Worm (Caenorhabditis elegans) whole organism, young adult: ENCODE data around the gene lsd-1.

Experiments used
- B0035.1 ChIP-seq: sonication (generic microtip); optimal IDR thresholded peaks from 2 replicates; lab custom pipeline; 2016; ENCODE audit warnings: missing genetic modification characterization, mild to moderate bottlenecking, missing compliant biosample characterization, missing genotype, missing genetic modification reagents
- D2030.7 ChIP-seq: fragments of 200-800 bp; sonication (Bioruptor generic); IDR thresholded peaks from 2 replicates; pipeline ENCODE4 v1.3.6; 2022; ENCODE audit warnings: missing genetic modification reagents, missing genetic modification characterization, missing compliant biosample characterization
- F10E7.11 ChIP-seq: sonication (generic microtip); optimal IDR thresholded peaks from 2 replicates; lab custom pipeline; 2017; ENCODE audit warnings: mild to moderate bottlenecking, missing genetic modification characterization, moderate library complexity, missing compliant biosample characterization
- F22D6.2 ChIP-seq: sonication (generic microtip); optimal IDR thresholded peaks from 2 replicates; lab custom pipeline; 2016; ENCODE audit warnings: mild to moderate bottlenecking, missing genetic modification characterization, missing compliant biosample characterization
- F33H1.4 ChIP-seq: fragments of 200-800 bp; sonication (Bioruptor generic); IDR thresholded peaks from 2 replicates; pipeline ENCODE4 v1.3.6; 2022; ENCODE audit warnings: missing genetic modification reagents, missing genetic modification characterization, missing compliant biosample characterization
- F37B4.10 ChIP-seq: fragments of 200-800 bp; sonication (Bioruptor generic); IDR thresholded peaks from 2 replicates; pipeline ENCODE4 v1.3.6; 2022; ENCODE audit warnings: missing genetic modification characterization, missing compliant biosample characterization
- F55B11.4 ChIP-seq: sonication (generic microtip); optimal IDR thresholded peaks from 2 replicates; lab custom pipeline; 2016; ENCODE audit warnings: missing compliant biosample characterization, missing genetic modification characterization, borderline replicate concordance; ENCODE audit not compliant: insufficient read depth
- F57A8.1 ChIP-seq: fragments of 200-800 bp; sonication (Bioruptor generic); optimal IDR thresholded peaks from 2 replicates; lab custom pipeline; 2018; ENCODE audit warnings: mild to moderate bottlenecking, missing genetic modification characterization, moderate library complexity, missing compliant biosample characterization
- F57C9.4 ChIP-seq: sonication (generic microtip); optimal IDR thresholded peaks from 2 replicates; lab custom pipeline; 2017; ENCODE audit warnings: mild to moderate bottlenecking, missing genetic modification characterization, missing compliant biosample characterization
- Y53G8AR.9 ChIP-seq: fragments of 200-800 bp; sonication (Bioruptor generic); conservative IDR thresholded peaks from 2 replicates; pipeline ENCODE4 v1.3.6; 2022; ENCODE audit warnings: missing genetic modification reagents, missing genetic modification characterization, missing compliant biosample characterization
- Y95B8A.8 ChIP-seq: fragments of 200-800 bp; sonication (Bioruptor generic); IDR thresholded peaks from 2 replicates; pipeline ENCODE4 v1.3.6; 2022; ENCODE audit warnings: missing genetic modification reagents, missing genetic modification characterization, missing compliant biosample characterization
- ZK185.1 ChIP-seq: sonication (generic microtip); optimal IDR thresholded peaks from 2 replicates; lab custom pipeline; 2016; ENCODE audit warnings: mild to moderate bottlenecking, missing genetic modification characterization, missing compliant biosample characterization; ENCODE audit not compliant: poor library complexity, severe bottlenecking
- aptf-3 ChIP-seq: fragments of 200-800 bp; sonication (Bioruptor generic); IDR thresholded peaks from 2 replicates; pipeline ENCODE4 v1.3.6; 2022; ENCODE audit warnings: missing genetic modification characterization, missing compliant biosample characterization
- atf-7 ChIP-seq: sonication (generic microtip); optimal IDR thresholded peaks from 2 replicates; lab custom pipeline; 2017; ENCODE audit warnings: mild to moderate bottlenecking, missing genetic modification characterization, missing compliant biosample characterization
- athp-1 ChIP-seq: sonication (generic microtip); optimal IDR thresholded peaks from 2 replicates; lab custom pipeline; 2017; ENCODE audit warnings: mild to moderate bottlenecking, missing genetic modification characterization, missing compliant biosample characterization
- attf-3 ChIP-seq: fragments of 200-800 bp; sonication (Bioruptor generic); conservative IDR thresholded peaks from 2 replicates; pipeline ENCODE4 v1.3.6; 2022; ENCODE audit warnings: missing genetic modification reagents, missing genetic modification characterization, missing compliant biosample characterization
- bed-2 ChIP-seq: fragments of 200-800 bp; sonication (Bioruptor generic); IDR thresholded peaks from 2 replicates; pipeline ENCODE4 v1.3.6; 2022; ENCODE audit warnings: missing genetic modification reagents, missing genetic modification characterization, missing compliant biosample characterization
- ccch-3 ChIP-seq: fragments of 200-800 bp; sonication (Bioruptor generic); optimal IDR thresholded peaks from 2 replicates; lab custom pipeline; 2018; ENCODE audit warnings: mild to moderate bottlenecking, missing genetic modification characterization, missing compliant biosample characterization
- cebp-2 ChIP-seq: fragments of 200-800 bp; sonication (Bioruptor generic); IDR thresholded peaks from 2 replicates; pipeline ENCODE4 v1.3.6; 2022; ENCODE audit warnings: missing genetic modification characterization, missing compliant biosample characterization
- ceh-27 ChIP-seq: fragments of 200-800 bp; sonication (Bioruptor generic); optimal IDR thresholded peaks from 2 replicates; lab custom pipeline; 2018; ENCODE audit warnings: mild to moderate bottlenecking, missing genetic modification characterization, moderate library complexity, missing compliant biosample characterization
- ceh-40 ChIP-seq: fragments of 200-800 bp; sonication (Bioruptor generic); IDR thresholded peaks from 2 replicates; pipeline ENCODE4 v1.3.6; 2022; ENCODE audit warnings: missing genetic modification characterization, missing compliant biosample characterization
- ceh-79 ChIP-seq: sonication (generic microtip); optimal IDR thresholded peaks from 2 replicates; lab custom pipeline; 2017; ENCODE audit warnings: mild to moderate bottlenecking, missing genetic modification characterization, missing compliant biosample characterization
- dox-1 ChIP-seq: fragments of 200-800 bp; sonication (Bioruptor generic); IDR thresholded peaks from 2 replicates; pipeline ENCODE4 v1.3.6; 2022; ENCODE audit warnings: missing genetic modification reagents, missing genetic modification characterization, missing compliant biosample characterization
- dpff-1 ChIP-seq: sonication (generic microtip); optimal IDR thresholded peaks from 2 replicates; lab custom pipeline; 2017; ENCODE audit warnings: mild to moderate bottlenecking, missing genetic modification characterization, missing compliant biosample characterization
- efl-1 ChIP-seq: fragments of 150-350 bp; optimal IDR thresholded peaks from 2 replicates; lab custom pipeline; 2014; ENCODE audit warnings: missing biosample characterization, missing genetic modification reagents, missing genetic modification characterization
- egl-44 ChIP-seq: fragments of 200-800 bp; sonication (Bioruptor generic); IDR thresholded peaks from 2 replicates; pipeline ENCODE4 v1.3.6; 2022; ENCODE audit warnings: missing genetic modification reagents, missing genetic modification characterization, missing compliant biosample characterization
- hlh-12 ChIP-seq: sonication (generic microtip); optimal IDR thresholded peaks from 2 replicates; lab custom pipeline; 2016; ENCODE audit warnings: missing genetic modification characterization, missing compliant biosample characterization
- hsf-1 ChIP-seq: fragments of 200-800 bp; sonication (Bioruptor generic); IDR thresholded peaks from 2 replicates; pipeline ENCODE4 v1.3.6; 2022; ENCODE audit warnings: missing genetic modification reagents, missing genetic modification characterization, missing compliant biosample characterization
- let-526 ChIP-seq: fragments of 200-800 bp; sonication (Bioruptor generic); IDR thresholded peaks from 2 replicates; pipeline ENCODE4 v1.3.6; 2022; ENCODE audit warnings: missing genetic modification reagents, missing genetic modification characterization, missing compliant biosample characterization
- lin-26 ChIP-seq: fragments of 200-800 bp; sonication (Bioruptor generic); IDR thresholded peaks from 2 replicates; pipeline ENCODE4 v1.3.6; 2022; ENCODE audit warnings: missing genetic modification reagents, missing genetic modification characterization, missing compliant biosample characterization
- lin-35 ChIP-seq, 3 experiments: fragments of 150-350 bp in 2 of 3; sonication (generic microtip) in 1 of 3; optimal IDR thresholded peaks; 2 replicates each; lab custom pipeline; 2014 to 2018; ENCODE audit warnings: missing biosample characterization in 3 of 3, missing genetic modification characterization in 3 of 3, missing genetic modification reagents in 3 of 3
- lsy-27 ChIP-seq: sonication (generic microtip); optimal IDR thresholded peaks from 2 replicates; lab custom pipeline; 2017; ENCODE audit warnings: missing genetic modification characterization, mild to moderate bottlenecking, missing compliant biosample characterization, antibody characterized with exemption, missing genotype, borderline replicate concordance; ENCODE audit not compliant: insufficient read depth
- madf-3 ChIP-seq: fragments of 200-800 bp; sonication (Bioruptor generic); IDR thresholded peaks from 2 replicates; pipeline ENCODE4 v1.3.6; 2022; ENCODE audit warnings: missing genetic modification reagents, missing genetic modification characterization, missing compliant biosample characterization
- madf-6 ChIP-seq: fragments of 200-800 bp; sonication (Bioruptor generic); IDR thresholded peaks from 2 replicates; pipeline ENCODE4 v1.3.6; 2022; ENCODE audit warnings: missing genetic modification reagents, missing genetic modification characterization, missing compliant biosample characterization
- madf-8 ChIP-seq: fragments of 200-800 bp; sonication (Bioruptor generic); conservative IDR thresholded peaks from 2 replicates; pipeline ENCODE4 v1.3.6; 2022; ENCODE audit warnings: missing genetic modification reagents, missing genetic modification characterization, missing compliant biosample characterization
- mcd-1 ChIP-seq: fragments of 200-800 bp; sonication (Bioruptor generic); IDR thresholded peaks from 2 replicates; pipeline ENCODE4 v1.3.6; 2022; ENCODE audit warnings: missing genetic modification reagents, missing genetic modification characterization, missing compliant biosample characterization
- mes-4 ChIP-seq: sonication (generic microtip); optimal IDR thresholded peaks from 2 replicates; lab custom pipeline; 2016; ENCODE audit warnings: missing genotype, missing genetic modification characterization, missing compliant biosample characterization
- nhr-27 ChIP-seq: fragments of 200-800 bp; sonication (Bioruptor generic); optimal IDR thresholded peaks from 2 replicates; lab custom pipeline; 2018; ENCODE audit warnings: mild to moderate bottlenecking, missing genetic modification characterization, moderate library complexity, missing compliant biosample characterization
- nhr-90 ChIP-seq: sonication (generic microtip); optimal IDR thresholded peaks from 2 replicates; lab custom pipeline; 2016; ENCODE audit warnings: missing genotype, mild to moderate bottlenecking, missing genetic modification characterization, missing compliant biosample characterization
- pbrm-1 ChIP-seq: fragments of 200-800 bp; sonication (Bioruptor generic); IDR thresholded peaks from 2 replicates; pipeline ENCODE4 v1.3.6; 2022; ENCODE audit warnings: missing genetic modification reagents, missing genetic modification characterization, missing compliant biosample characterization
- rcor-1 ChIP-seq: fragments of 200-800 bp; sonication (Bioruptor generic); IDR thresholded peaks from 2 replicates; pipeline ENCODE4 v1.3.6; 2022; ENCODE audit warnings: missing genetic modification reagents, missing genetic modification characterization, missing compliant biosample characterization
- snpc-3.4 ChIP-seq: sonication (generic microtip); optimal IDR thresholded peaks from 2 replicates; lab custom pipeline; 2017; ENCODE audit warnings: missing genetic modification characterization, mild to moderate bottlenecking, missing compliant biosample characterization, antibody characterized with exemption, moderate library complexity, missing genotype, missing genetic modification reagents
- somi-1 ChIP-seq: fragments of 200-800 bp; sonication (Bioruptor generic); optimal IDR thresholded peaks from 2 replicates; lab custom pipeline; 2018; ENCODE audit warnings: mild to moderate bottlenecking, missing genetic modification characterization, missing compliant biosample characterization
- tbx-9 ChIP-seq: sonication (generic microtip); optimal IDR thresholded peaks from 2 replicates; lab custom pipeline; 2016; ENCODE audit warnings: borderline replicate concordance, missing genetic modification characterization, inconsistent platforms, missing compliant biosample characterization
- tlf-1 ChIP-seq: fragments of 200-800 bp; sonication (Bioruptor generic); optimal IDR thresholded peaks from 2 replicates; lab custom pipeline; 2018; ENCODE audit warnings: mild to moderate bottlenecking, missing genetic modification characterization, missing compliant biosample characterization
- unc-130 ChIP-seq: sonication (generic microtip); optimal IDR thresholded peaks from 2 replicates; lab custom pipeline; 2016; ENCODE audit warnings: missing genetic modification reagents, missing genetic modification characterization, missing compliant biosample characterization
- unc-62 ChIP-seq: fragments of 150-350 bp; optimal IDR thresholded peaks from 2 replicates; lab custom pipeline; 2014; ENCODE audit warnings: missing biosample characterization, missing genetic modification reagents, missing genetic modification characterization
- zim-3 ChIP-seq: sonication (generic microtip); optimal IDR thresholded peaks from 2 replicates; lab custom pipeline; 2017; ENCODE audit warnings: mild to moderate bottlenecking, missing genetic modification characterization, moderate library complexity, missing compliant biosample characterization

The lsd-1 gene

DNA sequence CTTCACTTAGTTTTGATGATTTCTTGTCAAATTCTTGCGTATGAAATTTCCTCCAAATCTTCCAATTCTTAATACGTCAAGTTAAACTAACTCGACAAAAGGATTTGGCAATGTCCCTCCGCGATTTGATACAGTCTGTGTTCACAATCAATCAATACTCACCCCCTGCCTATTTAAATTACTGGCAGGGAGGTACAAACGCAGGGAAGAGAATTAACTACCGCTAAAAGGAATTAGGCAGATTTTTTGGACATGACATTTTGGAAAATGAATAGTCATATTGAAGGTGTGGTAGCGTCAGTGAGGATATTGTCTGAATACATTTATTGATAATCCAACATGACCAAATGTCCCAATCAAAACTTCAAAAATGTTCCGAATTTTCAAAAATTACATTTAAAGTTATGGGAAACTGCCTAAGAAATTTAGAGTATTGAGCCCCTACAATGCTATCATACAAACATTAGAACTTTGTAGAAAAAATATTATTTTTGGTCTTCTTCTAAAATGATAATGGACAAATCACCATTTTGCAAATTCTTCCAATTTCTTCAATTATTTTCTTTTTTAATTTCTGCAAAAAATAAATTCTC, 11.2 kb upstream of the lsd-1 start:
- TF ChIP-seq mcd-1 (GFP tag; lab: Robert Waterston, UW) (peak; percentile 87), cebp-2 (GFP tag; lab: Robert Waterston, UW) (peak; percentile 95; the same call in 1 of the 2 replicates), unc-130 (peak; percentile 22), hlh-12 (no peak), F37B4.10 (0 out of 2 replicates have a peak, but pooled peaks have one; percentile 94), athp-1 (peak; percentile 64), snpc-3.4 (no peak), let-526 (GFP tag; lab: Robert Waterston, UW) (peak; percentile 78; the same call in 1 of the 2 replicates), madf-8 (GFP tag; lab: Robert Waterston, UW) (no peak), ccch-3 (GFP tag; lab: Kevin White, UChicago) (peak; percentile 83), bed-2 (GFP tag; lab: Robert Waterston, UW) (no peak), lin-35 (GFP tag; optimal IDR thresholded peaks at IDR 0.05; lab: Kevin White, UChicago) (peak in 2 of 3 experiments; percentile 89 to 98), dpff-1 (tag; lab: Kevin White, UChicago) (peak; percentile 29), egl-44 (GFP tag; lab: Robert Waterston, UW) (peak; percentile 89), somi-1 (peak; percentile 98), unc-62 (GFP tag; lab: Kevin White, UChicago) (peak; percentile 77), F57A8.1 (peak; percentile 59), madf-3 (peak; percentile 75), ZK185.1 (tag; lab: Kevin White, UChicago) (peak; percentile 98), hsf-1 (no peak; the same call in 1 of the 2 replicates), ceh-27 (GFP tag; lab: Kevin White, UChicago) (peak; percentile 99), ceh-79 (tag; lab: Kevin White, UChicago) (peak; percentile 47), Y53G8AR.9 (GFP tag; lab: Robert Waterston, UW) (peak; percentile 97), rcor-1 (GFP tag; lab: Robert Waterston, UW) (peak; percentile 97), F33H1.4 (GFP tag; lab: Robert Waterston, UW) (no peak; the same call in none of the 2 replicates), lsy-27 (tag; lab: Kevin White, UChicago) (no peak), nhr-90 (tag; lab: Kevin White, UChicago) (peak; percentile 81), zim-3 (tag; lab: Kevin White, UChicago) (peak; percentile 60), F55B11.4 (tag; lab: Kevin White, UChicago) (no peak), efl-1 (GFP tag; lab: Kevin White, UChicago) (no peak), D2030.7 (GFP tag; lab: Robert Waterston, UW) (no peak), attf-3 (GFP tag; lab: Robert Waterston, UW) (no peak), tlf-1 (GFP tag; lab: Kevin White, UChicago) (peak; percentile 99), dox-1 (peak; percentile 98), ceh-40 (GFP tag; lab: Robert Waterston, UW) (0 out of 2 replicates have a peak, but pooled peaks have one; percentile 67), F57C9.4 (tag; lab: Kevin White, UChicago) (peak; percentile 28), F10E7.11 (peak; percentile 84), B0035.1 (tag; lab: Kevin White, UChicago) (peak; percentile 94), F22D6.2 (tag; lab: Kevin White, UChicago) (peak; percentile 95), atf-7 (tag; lab: Kevin White, UChicago) (peak; percentile 98), pbrm-1 (GFP tag; lab: Robert Waterston, UW) (peak; percentile 93), Y95B8A.8 (GFP tag; lab: Robert Waterston, UW) (peak; percentile 72; the same call in 1 of the 2 replicates), madf-6 (no peak), lin-26 (peak; percentile 79; the same call in 1 of the 2 replicates), aptf-3 (GFP tag; lab: Robert Waterston, UW) (no peak), nhr-27 (tag; lab: Kevin White, UChicago) (peak; percentile 87), mes-4 (no peak), tbx-9 (tag; lab: Kevin White, UChicago) (no peak)
